Fruit fly (Drosophila melanogaster): ENCODE data around the gene GILT2.

dm6 chr3R:23639583-23639982 is 39.1 kb upstream of the GILT2 start:
- TF ChIP-seq h (optimal IDR thresholded peaks at IDR 0.05) (no peak), ttk (optimal IDR thresholded peaks at IDR 0.05) (no peak), insv (optimal IDR thresholded peaks at IDR 0.05) (no peak), psq (optimal IDR thresholded peaks at IDR 0.05) (no peak)

Data from Kc167 (cell line).